Worm (Caenorhabditis elegans) whole organism, L4 larva: Measurements from ENCODE around the gene slc-9B.1.
"Not testable (repeated sequence)": the region's sequence is repeated elsewhere in the genome, so short reads cannot be mapped to it uniquely, and the experiment has no call there.

Experiments
- D1046.2 ChIP-seq: fragments of 200-800 bp; sonication (Bioruptor generic); IDR thresholded peaks from 2 replicates; pipeline ENCODE4 v1.3.6; 2022; ENCODE audit warnings: missing genetic modification characterization, missing compliant biosample characterization
- F26F4.8 ChIP-seq: fragments of 200-800 bp; sonication (Bioruptor generic); conservative IDR thresholded peaks from 2 replicates; pipeline ENCODE4 v1.3.6; 2022; ENCODE audit warnings: missing genetic modification characterization, missing compliant biosample characterization
- R02D3.7 ChIP-seq: fragments of 150-350 bp; sonication (generic microtip); optimal IDR thresholded peaks from 3 replicates; lab custom pipeline; 2014; ENCODE audit warnings: missing biosample characterization, missing genetic modification characterization
- T26A8.4 ChIP-seq: fragments of 200-800 bp; sonication (Bioruptor generic); IDR thresholded peaks from 2 replicates; pipeline ENCODE4 v1.3.6; 2022; ENCODE audit warnings: missing genetic modification characterization, missing compliant biosample characterization
- ZK546.5 ChIP-seq, 2 experiments: sonication (generic microtip); optimal IDR thresholded peaks; 2 replicates each; lab custom pipeline; 2017; ENCODE audit warnings: missing biosample characterization in 2 of 2, missing genetic modification characterization in 2 of 2
- aha-1 ChIP-seq: fragments of 150-350 bp; peaks from one replicate; lab custom pipeline; 2014; ENCODE audit warnings: missing biosample characterization, missing genetic modification characterization
- aly-2 ChIP-seq: sonication (generic microtip); optimal IDR thresholded peaks from 2 replicates; lab custom pipeline; 2018; ENCODE audit warnings: missing biosample characterization, missing genetic modification characterization
- arid-1 ChIP-seq: fragments of 200-800 bp; sonication (Bioruptor generic); conservative IDR thresholded peaks from 2 replicates; pipeline ENCODE4 v1.3.6; 2022; ENCODE audit warnings: missing genetic modification reagents, missing genetic modification characterization, missing compliant biosample characterization
- ceh-32 ChIP-seq: sonication (generic microtip); optimal IDR thresholded peaks from 2 replicates; lab custom pipeline; 2016; ENCODE audit warnings: mild to moderate bottlenecking, missing genetic modification characterization, missing compliant biosample characterization; ENCODE audit not compliant: poor library complexity
- ces-1 ChIP-seq: fragments of 150-350 bp; sonication (generic microtip); optimal IDR thresholded peaks from 4 replicates; lab custom pipeline; 2014; ENCODE audit warnings: missing biosample characterization, missing genetic modification reagents, missing genetic modification characterization
- daf-16 ChIP-seq, 3 experiments: sonication (generic microtip); optimal IDR thresholded peaks; 2 replicates each; lab custom pipeline; 2016 to 2017; ENCODE audit warnings: missing genetic modification characterization in 3 of 3, missing genetic modification reagents in 3 of 3, mild to moderate bottlenecking in 2 of 3, missing compliant biosample characterization in 2 of 3, missing biosample characterization in 1 of 3, moderate library complexity in 1 of 3
- daf-8 ChIP-seq: fragments of 200-800 bp; sonication (Bioruptor generic); IDR thresholded peaks from 2 replicates; pipeline ENCODE4 v1.3.6; 2022; ENCODE audit warnings: missing genetic modification characterization, missing compliant biosample characterization
- dmd-6 ChIP-seq: fragments of 200-800 bp; sonication (Bioruptor generic); IDR thresholded peaks from 2 replicates; pipeline ENCODE4 v1.3.6; 2022; ENCODE audit warnings: missing genetic modification reagents, missing genetic modification characterization, missing compliant biosample characterization
- dmd-9 ChIP-seq: fragments of 200-800 bp; sonication (Bioruptor generic); IDR thresholded peaks from 2 replicates; pipeline ENCODE4 v1.3.6; 2022; ENCODE audit warnings: missing genetic modification reagents, missing genetic modification characterization, missing compliant biosample characterization
- dpl-1 ChIP-seq: fragments of 150-350 bp; optimal IDR thresholded peaks from 2 replicates; lab custom pipeline; 2014; ENCODE audit warnings: missing biosample characterization, missing genetic modification reagents, missing genetic modification characterization
- hlh-30 ChIP-seq: sonication (generic microtip); optimal IDR thresholded peaks from 2 replicates; lab custom pipeline; 2017; ENCODE audit warnings: antibody characterized with exemption, mild to moderate bottlenecking, missing genetic modification characterization, missing compliant biosample characterization; ENCODE audit not compliant: insufficient read depth
- hmg-1.1 ChIP-seq: fragments of 200-800 bp; sonication (Bioruptor generic); IDR thresholded peaks from 2 replicates; pipeline ENCODE4 v1.3.6; 2022; ENCODE audit warnings: missing genetic modification reagents, missing genetic modification characterization, missing compliant biosample characterization
- madf-5 ChIP-seq, 2 experiments: fragments of 200-800 bp; sonication (Bioruptor generic); IDR thresholded peaks; 2 replicates each; pipeline ENCODE4 v1.3.6; 2022; ENCODE audit warnings: missing compliant biosample characterization in 2 of 2, missing genetic modification characterization in 2 of 2
- madf-9 ChIP-seq: fragments of 200-800 bp; sonication (Bioruptor generic); conservative IDR thresholded peaks from 2 replicates; pipeline ENCODE4 v1.3.6; 2022; ENCODE audit warnings: missing genetic modification reagents, missing genetic modification characterization, missing compliant biosample characterization
- mep-1 ChIP-seq: fragments of 150-350 bp; sonication (generic microtip); optimal IDR thresholded peaks from 3 replicates; lab custom pipeline; 2014; ENCODE audit warnings: missing biosample characterization, missing genetic modification characterization
- mxl-2 ChIP-seq: fragments of 200-800 bp; sonication (Bioruptor generic); conservative IDR thresholded peaks from 2 replicates; pipeline ENCODE4 v1.3.6; 2022; ENCODE audit warnings: missing genetic modification reagents, missing genetic modification characterization, missing compliant biosample characterization
- nhr-10 ChIP-seq: fragments of 150-350 bp; optimal IDR thresholded peaks from 2 replicates; lab custom pipeline; 2014; ENCODE audit warnings: missing biosample characterization, missing genetic modification characterization
- nhr-237 ChIP-seq: sonication (generic microtip); optimal IDR thresholded peaks from 2 replicates; lab custom pipeline; 2017; ENCODE audit warnings: missing biosample characterization, missing genetic modification characterization
- nhr-28 ChIP-seq: fragments of 150-350 bp; optimal IDR thresholded peaks from 2 replicates; lab custom pipeline; 2014; ENCODE audit warnings: missing biosample characterization, missing genetic modification characterization
- nhr-42 ChIP-seq: fragments of 200-800 bp; sonication (Bioruptor generic); IDR thresholded peaks from 2 replicates; pipeline ENCODE4 v1.3.6; 2022; ENCODE audit warnings: missing genetic modification characterization, missing compliant biosample characterization
- nhr-48 ChIP-seq: sonication (generic microtip); optimal IDR thresholded peaks from 2 replicates; lab custom pipeline; 2016; ENCODE audit warnings: mild to moderate bottlenecking, missing genetic modification characterization, missing compliant biosample characterization
- nhr-6 ChIP-seq: fragments of 150-350 bp; optimal IDR thresholded peaks from 2 replicates; lab custom pipeline; 2014; ENCODE audit warnings: missing biosample characterization, missing genetic modification characterization
- nhr-77 ChIP-seq: fragments of 150-350 bp; optimal IDR thresholded peaks from 2 replicates; lab custom pipeline; 2014; ENCODE audit warnings: missing biosample characterization, missing genetic modification characterization
- pha-4 ChIP-seq, 2 experiments: fragments of 150-350 bp in 1 of 2; fragments of 200-800 bp in 1 of 2; sonication (Bioruptor generic) in 1 of 2; IDR thresholded peaks in 1 of 2; optimal IDR thresholded peaks in 1 of 2; 2 replicates each; pipeline versions ENCODE4 v1.3.6 to Lab custom; 2014 to 2022; ENCODE audit warnings: missing genetic modification characterization in 2 of 2, missing genetic modification reagents in 2 of 2, missing biosample characterization in 1 of 2, missing compliant biosample characterization in 1 of 2
- skn-1 ChIP-seq: fragments of 150-350 bp; optimal IDR thresholded peaks from 2 replicates; lab custom pipeline; 2014; ENCODE audit warnings: missing biosample characterization, missing genetic modification characterization
- unc-62 ChIP-seq, 3 experiments: fragments of 150-350 bp in 1 of 3; sonication (generic microtip); optimal IDR thresholded peaks in 2 of 3; peaks in 1 of 3; 1 replicate in 1 of 3; 2 replicates in 2 of 3; lab custom pipeline; 2014 to 2017; ENCODE audit warnings: missing biosample characterization in 3 of 3, missing genetic modification characterization in 3 of 3, missing genetic modification reagents in 3 of 3, missing genotype in 1 of 3
- vab-7 ChIP-seq: fragments of 200-800 bp; sonication (Bioruptor generic); IDR thresholded peaks from 2 replicates; pipeline ENCODE4 v1.3.6; 2022; ENCODE audit warnings: missing genetic modification reagents, missing genetic modification characterization, missing compliant biosample characterization
- zfp-3 ChIP-seq: fragments of 200-800 bp; sonication (Bioruptor generic); conservative IDR thresholded peaks from 2 replicates; pipeline ENCODE4 v1.3.6; 2022; ENCODE audit warnings: missing genetic modification reagents, missing genetic modification characterization, missing compliant biosample characterization
- ztf-7 ChIP-seq: fragments of 150-350 bp; optimal IDR thresholded peaks from 2 replicates; lab custom pipeline; 2014; ENCODE audit warnings: missing biosample characterization, missing genetic modification characterization

Gene slc-9B.1

ce11 chrX:10262299-10262698, 17.1 kb upstream of the slc-9B.1 start:
- TF ChIP-seq daf-8 (GFP tag; lab: Robert Waterston, UW) (no peak), unc-62 (GFP tag; optimal IDR thresholded peaks at IDR 0.05 in 1 of 2; lab: Kevin White, UChicago) (peak in 1 of 2 experiments; percentile 93), unc-62 (tag; optimal IDR thresholded peaks at IDR 0.05; lab: Kevin White, UChicago) (no peak)

- TF ChIP-seq mep-1 (tag; lab: Kevin White, UChicago) (no peak), dmd-9 (GFP tag; lab: Robert Waterston, UW) (no peak), daf-16 (GFP tag; optimal IDR thresholded peaks at IDR 0.05; lab: Kevin White, UChicago) (no peak), daf-16 (tag; optimal IDR thresholded peaks at IDR 0.05; lab: Kevin White, UChicago) (no peak), nhr-77 (tag; lab: Kevin White, UChicago) (no peak), nhr-237 (no peak), mxl-2 (GFP tag; lab: Robert Waterston, UW) (no peak), zfp-3 (no peak), aly-2 (no peak), T26A8.4 (GFP tag; lab: Robert Waterston, UW) (no peak)
Measured at ce11 chrX:10273392-10273791, 6.0 kb upstream of the slc-9B.1 start, which contains the start of gene F41E7.2. Gene F41E7.2, plus strand, starts transcription at chrX:10273692.

- peak; percentile 93 for TF ChIP-seq aha-1
- TF ChIP-seq R02D3.7 (tag; lab: Kevin White, UChicago), result no peak
- TF ChIP-seq skn-1 (tag; lab: Kevin White, UChicago), result no peak
- no peak for TF ChIP-seq nhr-28
- TF ChIP-seq nhr-77 (tag; lab: Kevin White, UChicago), result no peak
- no peak for TF ChIP-seq hlh-30 (tag; lab: Kevin White, UChicago)
Measured at ce11 chrX:10274470-10274869, 4.9 kb upstream of the slc-9B.1 start.

- peak; percentile 39 for TF ChIP-seq nhr-28
- no peak for TF ChIP-seq dmd-6 (GFP tag; lab: Robert Waterston, UW)
Measured at ce11 chrX:10277118-10277517, 2.3 kb upstream of the slc-9B.1 start.

- TF ChIP-seq unc-62 (GFP tag; optimal IDR thresholded peaks at IDR 0.05 in 1 of 2; lab: Kevin White, UChicago), result no peak
- TF ChIP-seq unc-62 (tag; optimal IDR thresholded peaks at IDR 0.05; lab: Kevin White, UChicago), result no peak
- TF ChIP-seq ztf-7 (tag; lab: Kevin White, UChicago), result no peak
- no peak for TF ChIP-seq nhr-10
- no peak for TF ChIP-seq nhr-48 (tag; lab: Kevin White, UChicago)
- TF ChIP-seq nhr-6, result no peak
- no peak for TF ChIP-seq nhr-42
- no peak for TF ChIP-seq ZK546.5 (tag; optimal IDR thresholded peaks at IDR 0.05; lab: Kevin White, UChicago)
- no peak for TF ChIP-seq ces-1 (GFP tag; lab: Kevin White, UChicago)
- no peak for TF ChIP-seq dpl-1 (GFP tag; lab: Kevin White, UChicago)
- no peak for TF ChIP-seq D1046.2 (GFP tag; lab: Robert Waterston, UW)
- TF ChIP-seq T26A8.4 (GFP tag; lab: Robert Waterston, UW), result no peak
- TF ChIP-seq vab-7, result no peak
- TF ChIP-seq ceh-32, result no peak
- TF ChIP-seq, all 104 proteins: peak for 0
Measured at ce11 chrX:10285634-10286033, 6.2 kb downstream of the slc-9B.1 start, which contains the start of gene npr-6. Gene npr-6, minus strand, starts transcription at chrX:10285734.

- peak; percentile 92 for TF ChIP-seq aha-1
- no peak for TF ChIP-seq arid-1 (GFP tag; lab: Robert Waterston, UW)
Measured at ce11 chrX:10297410-10297809, 18.0 kb downstream of the slc-9B.1 start.

ce11 chrX:10298932-10299331, 19.5 kb downstream of the slc-9B.1 start:
- TF ChIP-seq F26F4.8 (GFP tag; lab: Robert Waterston, UW) (peak; percentile 78), hmg-1.1 (peak; percentile 57), madf-5 (GFP tag; IDR thresholded peaks at IDR 0.05; lab: Robert Waterston, UW) (peak; percentile 69 to 82; a peak in 2 of 4 replicates), dmd-6 (GFP tag; lab: Robert Waterston, UW) (0 out of 2 replicates have a peak, but pooled peaks have one; percentile 24), madf-9 (GFP tag; lab: Robert Waterston, UW) (0 out of 2 replicates have a peak, but pooled peaks have one; percentile 32), pha-4 (GFP tag; IDR thresholded peaks at IDR 0.05; lab: Robert Waterston, UW) (peak; percentile 77; the same call in 1 of the 2 replicates)
- TF ChIP-seq pha-4 (tag; optimal IDR thresholded peaks at IDR 0.05; lab: Kevin White, UChicago), result not testable (repeated sequence)
